Worm (Caenorhabditis elegans): ENCODE data around the gene Y113G7A.14.

ce11 chrV:20165808-20166207 lies 27.6 kb upstream of the Y113G7A.14 start:
- no peak for TF ChIP-seq him-1 (tag; optimal IDR thresholded peaks at IDR 0.05)
- no peak for TF ChIP-seq dao-5 (tag; optimal IDR thresholded peaks at IDR 0.05)
